Worm (Caenorhabditis elegans) whole organism, mixed stage, embryonic: ENCODE measurements around the gene idpb-4.

ENCODE experiments used
- M03D4.4 ChIP-seq: sonication (generic microtip); optimal IDR thresholded peaks from 2 replicates; lab custom pipeline; 2017; ENCODE audit warnings: mild to moderate bottlenecking, missing genetic modification characterization, missing compliant biosample characterization
- bed-3 ChIP-seq: fragments of 200-800 bp; sonication (Bioruptor generic); optimal IDR thresholded peaks from 3 replicates; lab custom pipeline; 2018; ENCODE audit warnings: mild to moderate bottlenecking, missing genetic modification characterization, moderate library complexity, missing compliant biosample characterization
- ceh-39 ChIP-seq: fragments of 150-350 bp; optimal IDR thresholded peaks from 2 replicates; lab custom pipeline; 2014; ENCODE audit warnings: missing biosample characterization, missing genetic modification characterization
- ceh-43 ChIP-seq: fragments of 200-800 bp; sonication (Bioruptor generic); optimal IDR thresholded peaks from 2 replicates; lab custom pipeline; 2018; ENCODE audit warnings: mild to moderate bottlenecking, missing genetic modification characterization, moderate library complexity, missing compliant biosample characterization
- ceh-83 ChIP-seq: fragments of 200-800 bp; sonication (Bioruptor generic); optimal IDR thresholded peaks from 2 replicates; lab custom pipeline; 2018; ENCODE audit warnings: mild to moderate bottlenecking, missing genetic modification characterization, missing compliant biosample characterization
- cnd-1 ChIP-seq: fragments of 200-800 bp; sonication (Bioruptor generic); optimal IDR thresholded peaks from 2 replicates; lab custom pipeline; 2018; ENCODE audit warnings: mild to moderate bottlenecking, missing genetic modification characterization, missing compliant biosample characterization
- drap-1 ChIP-seq: fragments of 200-800 bp; sonication (Bioruptor generic); optimal IDR thresholded peaks from 3 replicates; lab custom pipeline; 2018; ENCODE audit warnings: mild to moderate bottlenecking, missing genetic modification characterization, missing compliant biosample characterization
- elt-1 ChIP-seq: sonication (generic microtip); optimal IDR thresholded peaks from 2 replicates; lab custom pipeline; 2017; ENCODE audit warnings: missing genetic modification characterization, mild to moderate bottlenecking, missing compliant biosample characterization, antibody characterized with exemption, moderate library complexity, borderline replicate concordance; ENCODE audit not compliant: insufficient read depth
- elt-3 ChIP-seq: fragments of 150-350 bp; optimal IDR thresholded peaks from 2 replicates; lab custom pipeline; 2014; ENCODE audit warnings: missing biosample characterization, missing genetic modification characterization
- flh-1 ChIP-seq: fragments of 200-800 bp; sonication (Bioruptor generic); optimal IDR thresholded peaks from 2 replicates; lab custom pipeline; 2018; ENCODE audit warnings: mild to moderate bottlenecking, missing genetic modification characterization, moderate library complexity, missing compliant biosample characterization
- ham-2 ChIP-seq: fragments of 200-800 bp; sonication (Bioruptor generic); optimal IDR thresholded peaks from 2 replicates; lab custom pipeline; 2018; ENCODE audit warnings: mild to moderate bottlenecking, missing genetic modification characterization, missing compliant biosample characterization
- hlh-1 ChIP-seq: fragments of 150-350 bp; optimal IDR thresholded peaks from 2 replicates; lab custom pipeline; 2014; ENCODE audit warnings: missing biosample characterization, missing genetic modification reagents, missing genetic modification characterization
- lin-13 ChIP-seq: fragments of 150-350 bp; optimal IDR thresholded peaks from 2 replicates; lab custom pipeline; 2014; ENCODE audit warnings: missing biosample characterization, missing genetic modification characterization
- lin-32 ChIP-seq: fragments of 200-800 bp; sonication (Bioruptor generic); optimal IDR thresholded peaks from 2 replicates; lab custom pipeline; 2018; ENCODE audit warnings: mild to moderate bottlenecking, missing genetic modification characterization, missing compliant biosample characterization
- mab-5 ChIP-seq: fragments of 150-350 bp; optimal IDR thresholded peaks from 2 replicates; lab custom pipeline; 2014; ENCODE audit warnings: missing biosample characterization, missing genetic modification characterization
- mep-1 ChIP-seq: fragments of 150-350 bp; optimal IDR thresholded peaks from 2 replicates; lab custom pipeline; 2017; ENCODE audit warnings: missing biosample characterization, missing genetic modification reagents, missing genetic modification characterization, inconsistent platforms
- mls-2 ChIP-seq: sonication (generic microtip); optimal IDR thresholded peaks from 2 replicates; lab custom pipeline; 2016; ENCODE audit warnings: mild to moderate bottlenecking, missing genetic modification characterization, moderate library complexity, missing compliant biosample characterization
- nhr-12 ChIP-seq: fragments of 150-350 bp; optimal IDR thresholded peaks from 2 replicates; lab custom pipeline; 2014; ENCODE audit warnings: missing biosample characterization, missing genetic modification characterization
- nhr-2 ChIP-seq: fragments of 150-350 bp; optimal IDR thresholded peaks from 2 replicates; lab custom pipeline; 2014; ENCODE audit warnings: missing biosample characterization, missing genetic modification characterization
- nhr-237 ChIP-seq: fragments of 150-350 bp; optimal IDR thresholded peaks from 2 replicates; lab custom pipeline; 2014; ENCODE audit warnings: missing biosample characterization, missing genetic modification characterization
- nhr-28 ChIP-seq: fragments of 150-350 bp; optimal IDR thresholded peaks from 2 replicates; lab custom pipeline; 2014; ENCODE audit warnings: missing biosample characterization, missing genetic modification characterization
- nhr-76 ChIP-seq: sonication (generic microtip); optimal IDR thresholded peaks from 2 replicates; lab custom pipeline; 2017; ENCODE audit warnings: missing biosample characterization, missing genetic modification characterization
- pha-4 ChIP-seq: fragments of 150-350 bp; optimal IDR thresholded peaks from 2 replicates; lab custom pipeline; 2018; ENCODE audit warnings: missing biosample characterization, missing genetic modification reagents, missing genetic modification characterization
- snpc-4 ChIP-seq: fragments of 150-350 bp; optimal IDR thresholded peaks from 2 replicates; lab custom pipeline; 2014; ENCODE audit warnings: missing biosample characterization, missing genetic modification characterization
- sptf-1 ChIP-seq: sonication (generic microtip); optimal IDR thresholded peaks from 2 replicates; lab custom pipeline; 2017; ENCODE audit warnings: mild to moderate bottlenecking, missing genetic modification characterization, moderate library complexity, missing compliant biosample characterization
- tbx-8 ChIP-seq: fragments of 200-800 bp; sonication (Bioruptor generic); optimal IDR thresholded peaks from 2 replicates; lab custom pipeline; 2018; ENCODE audit warnings: mild to moderate bottlenecking, missing genetic modification characterization, moderate library complexity, missing compliant biosample characterization
- unc-120 ChIP-seq: sonication (generic microtip); optimal IDR thresholded peaks from 2 replicates; lab custom pipeline; 2017; ENCODE audit warnings: missing genetic modification characterization, missing compliant biosample characterization; ENCODE audit not compliant: poor library complexity, severe bottlenecking
- unc-62 ChIP-seq: fragments of 150-350 bp; optimal IDR thresholded peaks from 2 replicates; lab custom pipeline; 2014; ENCODE audit warnings: missing biosample characterization, missing genetic modification reagents, missing genetic modification characterization
- zip-8 ChIP-seq: fragments of 150-350 bp; optimal IDR thresholded peaks from 2 replicates; lab custom pipeline; 2014; ENCODE audit warnings: missing biosample characterization, missing genetic modification characterization
- ztf-11 ChIP-seq: fragments of 150-350 bp; optimal IDR thresholded peaks from 2 replicates; lab custom pipeline; 2014; ENCODE audit warnings: missing biosample characterization, missing genetic modification characterization

idpb-4 gene

ce11 chrII:8714913-8715447, 22.4 kb downstream of the idpb-4 start, which contains the start of the genes rab-21 and T01B7.13:
Gene rab-21 (minus strand): TSS chrII:8715013.
Gene T01B7.13 (plus strand): TSS chrII:8715397.
- no peak for TF ChIP-seq snpc-4 (tag; lab: Kevin White, UChicago)
- no peak for TF ChIP-seq elt-1
- no peak for TF ChIP-seq lin-32 (GFP tag; lab: Kevin White, UChicago)
- TF ChIP-seq mls-2 (tag; lab: Kevin White, UChicago): no peak
- TF ChIP-seq elt-3 (tag; lab: Kevin White, UChicago): no peak
- TF ChIP-seq cnd-1 (tag; lab: Kevin White, UChicago): no peak
- TF ChIP-seq nhr-2 (tag; lab: Kevin White, UChicago): no peak
- TF ChIP-seq lin-13 (tag; lab: Kevin White, UChicago): no peak

ce11 chrII:8710317-8710716, 27.0 kb downstream of the idpb-4 start, which contains the start of gene srg-15:
Gene srg-15 (minus strand): TSS chrII:8710417.
- TF ChIP-seq tbx-8 (GFP tag; lab: Kevin White, UChicago): no peak
- no peak for TF ChIP-seq mep-1 (tag; lab: Kevin White, UChicago)
- TF ChIP-seq lin-32 (GFP tag; lab: Kevin White, UChicago): no peak
- no peak for TF ChIP-seq nhr-28 (tag; lab: Kevin White, UChicago)
- TF ChIP-seq nhr-12 (tag; lab: Kevin White, UChicago): no peak
- TF ChIP-seq unc-120: no peak
- no peak for TF ChIP-seq lin-13 (tag; lab: Kevin White, UChicago)
- TF ChIP-seq bed-3 (GFP tag; lab: Kevin White, UChicago): no peak
- TF ChIP-seq snpc-4 (tag; lab: Kevin White, UChicago): no peak
- no peak for TF ChIP-seq ceh-83
- no peak for TF ChIP-seq flh-1
- TF ChIP-seq ham-2 (GFP tag; lab: Kevin White, UChicago): no peak
- no peak for TF ChIP-seq mls-2 (tag; lab: Kevin White, UChicago)
- no peak for TF ChIP-seq drap-1 (GFP tag; lab: Kevin White, UChicago)
- TF ChIP-seq zip-8 (tag; lab: Kevin White, UChicago): no peak
- no peak for TF ChIP-seq nhr-237 (tag; lab: Kevin White, UChicago)
- no peak for TF ChIP-seq ztf-11 (tag; lab: Kevin White, UChicago)

ce11 chrII:8707024-8707423, 30.3 kb downstream of the idpb-4 start, which contains the start of gene cup-16:
Gene cup-16 (plus strand): TSS chrII:8707155.
- no peak for TF ChIP-seq pha-4
- TF ChIP-seq elt-3 (tag; lab: Kevin White, UChicago): no peak
- no peak for TF ChIP-seq mls-2 (tag; lab: Kevin White, UChicago)
- no peak for TF ChIP-seq nhr-237 (tag; lab: Kevin White, UChicago)
- no peak for TF ChIP-seq sptf-1 (tag; lab: Kevin White, UChicago)
- no peak for TF ChIP-seq tbx-8 (GFP tag; lab: Kevin White, UChicago)
- no peak for TF ChIP-seq ceh-43 (GFP tag; lab: Kevin White, UChicago)
- TF ChIP-seq ceh-83: no peak
- TF ChIP-seq elt-1: no peak
- TF ChIP-seq ham-2 (GFP tag; lab: Kevin White, UChicago): no peak
- no peak for TF ChIP-seq ceh-39 (tag; lab: Kevin White, UChicago)
- peak; percentile 35 for TF ChIP-seq hlh-1 (tag; lab: Kevin White, UChicago)
- TF ChIP-seq unc-120: peak; percentile 3
- TF ChIP-seq lin-32 (GFP tag; lab: Kevin White, UChicago): no peak
- no peak for TF ChIP-seq nhr-76 (tag; lab: Kevin White, UChicago)
- no peak for TF ChIP-seq M03D4.4 (tag; lab: Kevin White, UChicago)
- TF ChIP-seq unc-62 (GFP tag; lab: Kevin White, UChicago): peak; percentile 20

- TF ChIP-seq drap-1 (GFP tag; lab: Kevin White, UChicago) (no peak), lin-32 (GFP tag; lab: Kevin White, UChicago) (no peak)
- TF ChIP-seq, all 35 proteins: peak for 0
These were observed 32.9 kb downstream of the idpb-4 start, which contains the start of gene prx-5 for ce11 chrII:8704413-8704874. Gene prx-5 (plus strand): TSS chrII:8704824.

ce11 chrII:8703729-8704128, 33.6 kb downstream of the idpb-4 start, which contains the start of gene ceh-7:
Gene ceh-7 (minus strand): TSS chrII:8703829.
- TF ChIP-seq ztf-11 (tag; lab: Kevin White, UChicago) (no peak), drap-1 (GFP tag; lab: Kevin White, UChicago) (no peak), mls-2 (tag; lab: Kevin White, UChicago) (no peak), bed-3 (GFP tag; lab: Kevin White, UChicago) (no peak), unc-120 (no peak), cnd-1 (tag; lab: Kevin White, UChicago) (no peak), pha-4 (no peak), mab-5 (no peak)
